Worm (Caenorhabditis elegans) whole organism, midembryonic: ENCODE results near the gene K08D10.14.
"Not testable (repeated sequence)": the region's sequence is repeated elsewhere in the genome, so short reads cannot be mapped to it uniquely, and the experiment has no call there.

Experiments
- T22C8.4 ChIP-seq: fragments of 200-800 bp; sonication (Bioruptor generic); IDR thresholded peaks from 2 replicates; pipeline ENCODE4 v1.3.6; 2022; ENCODE audit warnings: missing genetic modification characterization, missing compliant biosample characterization
- cog-1 ChIP-seq: sonication (generic microtip); optimal IDR thresholded peaks from 2 replicates; lab custom pipeline; 2016; ENCODE audit warnings: missing genetic modification characterization, missing compliant biosample characterization
- flt-1 ChIP-seq: fragments of 200-800 bp; sonication (Bioruptor generic); IDR thresholded peaks from 2 replicates; pipeline ENCODE4 v1.3.6; 2022; ENCODE audit warnings: missing genetic modification characterization, missing compliant biosample characterization
- klf-2 ChIP-seq: fragments of 200-800 bp; sonication (Bioruptor generic); conservative IDR thresholded peaks from 2 replicates; pipeline ENCODE4 v1.3.6; 2022; ENCODE audit warnings: missing genetic modification reagents, missing genetic modification characterization, missing compliant biosample characterization
- med-1 ChIP-seq: sonication (generic microtip); optimal IDR thresholded peaks from 2 replicates; lab custom pipeline; 2017; ENCODE audit warnings: missing genetic modification characterization, mild to moderate bottlenecking, missing compliant biosample characterization, antibody characterized with exemption, missing genetic modification reagents; ENCODE audit not compliant: insufficient read depth
- ref-1 ChIP-seq: fragments of 200-800 bp; sonication (Bioruptor generic); conservative IDR thresholded peaks from 2 replicates; pipeline ENCODE4 v1.3.6; 2022; ENCODE audit warnings: missing genetic modification reagents, missing genetic modification characterization, missing compliant biosample characterization
- tab-1 ChIP-seq: fragments of 200-800 bp; sonication (Bioruptor generic); IDR thresholded peaks from 2 replicates; pipeline ENCODE4 v1.3.6; 2022; ENCODE audit warnings: missing genetic modification characterization, missing compliant biosample characterization
- ztf-23 ChIP-seq: fragments of 200-800 bp; sonication (Bioruptor generic); IDR thresholded peaks from 2 replicates; pipeline ENCODE4 v1.3.6; 2022; ENCODE audit warnings: missing genetic modification reagents, missing genetic modification characterization, missing compliant biosample characterization
- ztf-29 ChIP-seq: fragments of 200-800 bp; sonication (Bioruptor generic); IDR thresholded peaks from 2 replicates; pipeline ENCODE4 v1.3.6; 2022; ENCODE audit warnings: missing genetic modification reagents, missing genetic modification characterization, missing compliant biosample characterization

The K08D10.14 gene

ce11 chrIV:4178424-4178823 is 23.7 kb downstream of the K08D10.14 start, which contains the start of gene tsen-34:
Gene tsen-34, plus strand, starts transcription at chrIV:4178457.
- no peak for TF ChIP-seq med-1 (GFP tag; lab: Kevin White, UChicago)

ce11 chrIV:4180032-4180431 is 25.3 kb downstream of the K08D10.14 start:
- 0 out of 2 replicates have a peak, but pooled peaks have one; percentile 39 for TF ChIP-seq ztf-23 (GFP tag; lab: Robert Waterston, UW)

ce11 chrIV:4184767-4185166 is 30.0 kb downstream of the K08D10.14 start:
- TF ChIP-seq flt-1 (GFP tag; lab: Robert Waterston, UW), result peak; percentile 51; the same call in 1 of the 2 replicates
- peak; percentile 78 for TF ChIP-seq ztf-23 (GFP tag; lab: Robert Waterston, UW)

DNA sequence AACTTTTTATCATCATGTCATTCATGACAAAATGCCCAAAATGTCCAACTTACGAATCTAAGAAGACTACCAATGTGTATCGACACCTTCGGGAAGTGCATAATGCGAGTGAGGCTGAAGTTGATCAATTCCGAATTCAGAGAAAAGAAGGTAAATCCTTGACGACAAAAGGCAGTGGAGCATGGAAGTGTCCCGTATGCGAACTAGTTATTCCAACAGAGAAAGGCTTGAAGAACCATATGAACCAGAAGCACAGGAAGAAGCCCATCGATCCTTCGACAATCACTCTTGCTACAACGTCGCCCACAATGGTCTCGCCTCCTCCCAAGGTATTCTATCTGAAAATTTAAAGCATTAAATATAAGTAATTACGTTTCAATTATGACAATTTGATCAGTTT is 31.4 kb downstream of the K08D10.14 start, which contains the start of gene K08D10.11:
TSS of gene K08D10.11 (minus strand) at position 101 of the 400 bp plus-strand sequence.
- not testable (repeated sequence) for TF ChIP-seq T22C8.4, tab-1, ztf-23 (GFP tag; lab: Robert Waterston, UW)

- not testable (repeated sequence) for TF ChIP-seq ref-1 (GFP tag; lab: Robert Waterston, UW); flt-1 (GFP tag; lab: Robert Waterston, UW); cog-1
These were observed 42.0 kb downstream of the K08D10.14 start, which contains the start of gene K06B9.6 for ce11 chrIV:4196729-4197128. Gene K06B9.6, minus strand, starts transcription at chrIV:4196829.

DNA sequence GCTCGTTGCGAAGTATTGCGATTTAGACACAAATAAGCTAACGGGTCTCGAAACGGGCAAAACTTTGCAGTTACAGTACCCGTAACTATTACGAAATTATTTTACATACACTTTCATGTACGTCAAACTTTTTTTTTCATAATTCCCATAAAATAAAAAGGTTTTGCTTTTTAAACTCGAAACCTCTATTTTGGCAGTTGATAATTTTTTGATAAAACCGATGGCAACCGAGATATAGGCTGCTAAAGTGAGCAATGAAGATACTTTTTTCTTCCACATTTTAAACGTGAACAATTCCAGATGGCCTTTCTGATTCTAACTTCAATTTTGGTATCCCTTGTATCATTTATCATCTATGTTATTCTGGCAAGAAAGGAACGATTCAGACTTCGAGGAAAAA is 42.4 kb downstream of the K08D10.14 start, which contains the start of gene cyp-25A6:
TSS of gene cyp-25A6 (plus strand) at position 301 of the 400 bp plus-strand sequence.
- not testable (repeated sequence) for TF ChIP-seq ztf-23, tab-1, flt-1 (GFP tag; lab: Robert Waterston, UW)

DNA sequence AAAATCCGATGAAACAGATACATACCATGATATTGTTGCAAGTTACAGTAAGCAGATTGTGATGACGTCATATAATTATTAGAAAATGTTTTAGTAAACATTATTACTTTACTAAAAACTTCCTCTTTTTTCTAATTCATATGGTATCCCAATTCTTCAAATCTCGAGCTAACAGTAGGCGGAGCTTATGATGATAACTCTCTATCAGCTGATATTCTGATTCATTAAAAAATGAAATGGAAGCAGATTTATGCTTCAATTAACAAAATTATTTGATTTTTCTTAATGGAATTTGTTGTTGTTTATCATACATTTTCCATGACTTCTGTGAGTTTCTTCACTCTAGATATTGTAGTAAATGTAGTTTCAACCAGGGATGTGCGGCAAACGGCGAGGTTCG is 49.5 kb downstream of the K08D10.14 start, which contains the start of gene pax-2:
TSS of gene pax-2 (minus strand) at position 101 of the 400 bp plus-strand sequence.
- TF ChIP-seq T22C8.4 (GFP tag; lab: Robert Waterston, UW) (no peak), ztf-23 (GFP tag; lab: Robert Waterston, UW) (no peak), flt-1 (GFP tag; lab: Robert Waterston, UW) (no peak), tab-1 (GFP tag; lab: Robert Waterston, UW) (no peak), cog-1 (no peak), ref-1 (GFP tag; lab: Robert Waterston, UW) (no peak), klf-2 (GFP tag; lab: Robert Waterston, UW) (no peak), med-1 (GFP tag; lab: Kevin White, UChicago) (no peak), ztf-29 (GFP tag; lab: Robert Waterston, UW) (no peak)
